Worm (Caenorhabditis elegans): ENCODE results near the gene fbxa-22.

Gene fbxa-22

DNA sequence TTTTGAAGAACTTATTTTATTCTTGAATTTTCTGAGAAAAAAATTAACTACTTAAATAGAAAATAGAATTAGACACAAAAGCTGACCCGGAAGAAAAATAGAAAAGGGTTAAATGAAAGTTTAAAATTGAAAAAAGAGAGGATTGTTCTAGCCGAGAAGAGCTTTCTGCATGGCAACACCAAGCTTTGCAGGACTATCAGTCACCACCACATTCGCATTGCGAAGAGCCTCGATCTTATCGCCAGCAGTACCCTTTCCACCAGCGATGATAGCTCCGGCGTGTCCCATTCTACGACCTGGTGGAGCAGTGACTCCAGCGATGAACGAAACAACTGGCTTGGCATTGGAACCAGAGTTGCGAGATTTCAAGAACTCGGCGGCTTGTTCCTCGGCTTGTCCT lies 38.5 kb upstream of the fbxa-22 start:
- TF ChIP-seq hlh-8 (tag; optimal IDR thresholded peaks at IDR 0.05) (no peak), ets-4 (tag; optimal IDR thresholded peaks at IDR 0.05) (no peak), hlh-13 (GFP tag; optimal IDR thresholded peaks at IDR 0.05) (no peak), nfya-1 (tag; optimal IDR thresholded peaks at IDR 0.05) (no peak), ceh-2 (tag; optimal IDR thresholded peaks at IDR 0.05) (no peak), mec-3 (tag; optimal IDR thresholded peaks at IDR 0.05; ENCODE audit: borderline replicate concordance) (no peak), zip-5 (tag; optimal IDR thresholded peaks at IDR 0.05) (no peak), unc-86 (tag; optimal IDR thresholded peaks at IDR 0.05) (no peak), hlh-6 (tag; optimal IDR thresholded peaks at IDR 0.05) (no peak), tbx-2 (tag; optimal IDR thresholded peaks at IDR 0.05) (no peak), hlh-30 (tag; optimal IDR thresholded peaks at IDR 0.05; ENCODE audit: insufficient read depth) (no peak)

DNA sequence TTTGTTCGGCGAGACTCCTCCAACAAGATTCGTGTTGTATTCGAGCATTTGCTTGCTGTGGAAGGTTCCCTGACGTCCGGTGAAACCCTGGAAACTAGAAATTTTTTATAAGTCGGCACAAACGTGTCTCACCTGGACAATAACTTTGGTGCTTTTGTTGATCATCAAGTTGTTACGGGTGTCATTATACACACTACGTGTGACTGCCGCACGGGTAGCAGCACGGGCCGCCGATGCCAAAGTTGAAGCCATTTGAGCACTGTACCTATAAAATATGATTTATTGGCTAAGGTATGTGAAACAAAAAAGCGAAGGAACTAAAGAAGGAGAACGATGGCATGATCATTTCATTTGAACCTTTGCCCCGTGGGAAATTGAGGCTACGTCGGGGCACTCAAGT lies 37.5 kb upstream of the fbxa-22 start, which contains the start of gene sucl-2:
TSS of gene sucl-2 (minus strand) at position 265 of the 400 bp plus-strand sequence.
- no peak for TF ChIP-seq ceh-34 (tag; optimal IDR thresholded peaks at IDR 0.05)
- no peak for TF ChIP-seq pax-1 (tag; optimal IDR thresholded peaks at IDR 0.05)
- TF ChIP-seq ceh-19 (GFP tag; optimal IDR thresholded peaks at IDR 0.05), result no peak
- TF ChIP-seq npax-4 (tag; optimal IDR thresholded peaks at IDR 0.05), result no peak
- TF ChIP-seq odd-2 (tag; optimal IDR thresholded peaks at IDR 0.05), result no peak
- no peak for TF ChIP-seq nhr-232 (tag; optimal IDR thresholded peaks at IDR 0.05)
- no peak for TF ChIP-seq elt-2 (tag; optimal IDR thresholded peaks at IDR 0.05)
- no peak for TF ChIP-seq ceh-45 (GFP tag; IDR thresholded peaks at IDR 0.05)
- no peak for TF ChIP-seq hlh-8 (tag; optimal IDR thresholded peaks at IDR 0.05)
- no peak for TF ChIP-seq hlh-30 (tag; optimal IDR thresholded peaks at IDR 0.05; ENCODE audit: insufficient read depth)

DNA sequence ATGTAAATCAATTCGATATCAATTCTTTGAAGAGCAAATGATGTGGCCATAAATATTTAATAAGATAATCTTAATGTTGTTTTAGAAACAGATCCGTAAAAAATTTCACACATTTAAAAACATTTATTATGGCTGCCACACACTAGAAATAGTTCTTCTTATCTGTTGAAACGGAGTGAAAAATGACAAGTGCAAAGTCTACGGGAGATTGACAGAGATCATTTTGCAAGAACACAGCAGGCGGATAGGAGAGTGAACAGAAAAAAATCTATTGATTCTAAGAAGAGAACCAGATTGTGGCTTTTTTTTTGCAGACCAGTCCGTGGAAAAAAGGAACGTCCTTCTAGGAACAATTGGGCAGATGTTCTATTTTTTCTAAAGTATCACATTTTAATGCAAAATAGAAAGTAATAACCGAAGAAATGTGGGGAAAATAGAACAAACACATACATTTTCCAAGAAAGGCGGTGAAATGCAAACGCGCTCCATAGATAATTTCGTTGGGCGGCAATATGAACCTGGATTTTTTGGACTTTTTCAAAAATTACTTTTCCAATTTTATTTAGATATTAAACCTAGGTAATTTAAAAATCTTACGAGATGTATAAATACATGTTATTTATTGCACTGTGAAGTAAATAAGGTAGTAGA lies 36.9 kb upstream of the fbxa-22 start:
- TF ChIP-seq ceh-24 (tag; optimal IDR thresholded peaks at IDR 0.05), result no peak
- no peak for TF ChIP-seq unc-42 (tag; optimal IDR thresholded peaks at IDR 0.05)
- no peak for TF ChIP-seq npax-4 (tag; optimal IDR thresholded peaks at IDR 0.05)
- TF ChIP-seq fax-1 (tag; optimal IDR thresholded peaks at IDR 0.05), result no peak
- TF ChIP-seq lim-6 (tag; optimal IDR thresholded peaks at IDR 0.05), result no peak
- no peak for TF ChIP-seq ceh-45 (GFP tag; IDR thresholded peaks at IDR 0.05)
- TF ChIP-seq ceh-22 (tag; optimal IDR thresholded peaks at IDR 0.05), result no peak
- no peak for TF ChIP-seq nhr-232 (tag; optimal IDR thresholded peaks at IDR 0.05)
- TF ChIP-seq ref-2 (tag; optimal IDR thresholded peaks at IDR 0.05), result no peak
- no peak for TF ChIP-seq ceh-31 (tag; optimal IDR thresholded peaks at IDR 0.05)
- TF ChIP-seq unc-3 (GFP tag; conservative IDR thresholded peaks at IDR 0.05), result no peak
- no peak for TF ChIP-seq unc-3 (tag; optimal IDR thresholded peaks at IDR 0.05)
- TF ChIP-seq unc-86 (tag; optimal IDR thresholded peaks at IDR 0.05), result no peak
- no peak for TF ChIP-seq tbx-7 (tag; optimal IDR thresholded peaks at IDR 0.05)
- no peak for TF ChIP-seq sox-2 (GFP tag; IDR thresholded peaks at IDR 0.05)
- TF ChIP-seq sox-4 (tag; optimal IDR thresholded peaks at IDR 0.05), result no peak
- no peak for TF ChIP-seq ahr-1 (tag; optimal IDR thresholded peaks at IDR 0.05)
- TF ChIP-seq zip-5 (tag; optimal IDR thresholded peaks at IDR 0.05), result no peak
- TF ChIP-seq pat-9 (tag; optimal IDR thresholded peaks at IDR 0.05), result no peak
- TF ChIP-seq madf-2 (tag; optimal IDR thresholded peaks at IDR 0.05), result no peak
- no peak for TF ChIP-seq sdc-2 (tag; optimal IDR thresholded peaks at IDR 0.05)

DNA sequence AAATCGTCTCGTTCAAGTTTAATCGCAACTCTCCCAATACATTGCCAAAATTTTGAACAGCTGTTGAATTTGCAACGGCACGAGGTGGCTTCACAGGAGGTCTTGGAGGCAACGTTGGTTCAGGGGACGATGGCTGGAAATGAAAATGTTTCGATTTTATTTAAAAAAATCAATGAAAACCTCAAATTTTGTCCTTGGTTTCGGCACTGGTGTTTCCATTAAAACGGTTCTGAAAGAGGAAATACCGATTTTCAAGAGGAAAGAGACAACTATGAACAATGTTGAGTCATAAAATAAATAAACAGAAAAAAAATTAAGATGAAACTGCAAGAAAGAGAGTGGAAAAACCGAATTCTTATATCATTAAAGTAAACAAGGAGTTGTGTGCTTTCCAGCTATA lies 31.4 kb upstream of the fbxa-22 start, which contains the start of gene F23H11.4:
TSS of gene F23H11.4 (minus strand) at position 229 of the 400 bp plus-strand sequence.
- TF ChIP-seq F13H6.1 (tag; optimal IDR thresholded peaks at IDR 0.05), result no peak
- no peak for TF ChIP-seq ceh-6 (GFP tag; optimal IDR thresholded peaks at IDR 0.05)
- no peak for TF ChIP-seq C38D4.7 (GFP tag; optimal IDR thresholded peaks at IDR 0.05)
- no peak for TF ChIP-seq sdc-2 (tag; optimal IDR thresholded peaks at IDR 0.05)
- TF ChIP-seq odd-2 (tag; optimal IDR thresholded peaks at IDR 0.05), result no peak
- no peak for TF ChIP-seq ceh-31 (tag; optimal IDR thresholded peaks at IDR 0.05)
- TF ChIP-seq hlh-30 (tag; optimal IDR thresholded peaks at IDR 0.05; ENCODE audit: insufficient read depth), result no peak
- TF ChIP-seq unc-55 (GFP tag; optimal IDR thresholded peaks at IDR 0.05), result no peak
- no peak for TF ChIP-seq syd-9 (tag; optimal IDR thresholded peaks at IDR 0.05)
- no peak for TF ChIP-seq mec-3 (tag; optimal IDR thresholded peaks at IDR 0.05; ENCODE audit: borderline replicate concordance)
- TF ChIP-seq elt-2 (tag; optimal IDR thresholded peaks at IDR 0.05), result no peak
- no peak for TF ChIP-seq Y22D7AL.16 (tag; optimal IDR thresholded peaks at IDR 0.05)
- TF ChIP-seq gmeb-2 (tag; optimal IDR thresholded peaks at IDR 0.05), result no peak
- no peak for TF ChIP-seq ceh-22 (tag; optimal IDR thresholded peaks at IDR 0.05)
- no peak for TF ChIP-seq ama-1 (optimal IDR thresholded peaks at IDR 0.05)
- TF ChIP-seq pat-9 (tag; optimal IDR thresholded peaks at IDR 0.05), result no peak
- no peak for TF ChIP-seq lim-6 (tag; optimal IDR thresholded peaks at IDR 0.05)

All from whole organism, late embryonic.